Worm (Caenorhabditis elegans) whole organism, L3 larva: Measurements from ENCODE around the gene svh-2.

Experiments
- R02D3.7 ChIP-seq: fragments of 150-350 bp; optimal IDR thresholded peaks from 2 replicates; lab custom pipeline; 2014; ENCODE audit warnings: missing biosample characterization, missing genetic modification characterization
- aly-2 ChIP-seq: fragments of 150-350 bp; optimal IDR thresholded peaks from 2 replicates; lab custom pipeline; 2014; ENCODE audit warnings: missing biosample characterization, missing genetic modification characterization
- ama-1 ChIP-seq: fragments of 150-350 bp; optimal IDR thresholded peaks from 2 replicates; lab custom pipeline; 2018
- ceh-16 ChIP-seq: sonication (generic microtip); optimal IDR thresholded peaks from 2 replicates; lab custom pipeline; 2017; ENCODE audit warnings: missing biosample characterization, missing genetic modification characterization
- ceh-28 ChIP-seq: fragments of 150-350 bp; optimal IDR thresholded peaks from 2 replicates; lab custom pipeline; 2014; ENCODE audit warnings: missing biosample characterization, missing genetic modification reagents, missing genetic modification characterization
- ceh-82 ChIP-seq: fragments of 150-350 bp; optimal IDR thresholded peaks from 2 replicates; lab custom pipeline; 2014; ENCODE audit warnings: missing biosample characterization, missing genetic modification characterization
- daf-12 ChIP-seq: fragments of 150-350 bp; optimal IDR thresholded peaks from 2 replicates; lab custom pipeline; 2014; ENCODE audit warnings: missing biosample characterization, missing genetic modification reagents, missing genetic modification characterization
- egl-27 ChIP-seq: sonication (generic microtip); optimal IDR thresholded peaks from 4 replicates; lab custom pipeline; 2017; ENCODE audit warnings: missing biosample characterization, missing genetic modification reagents, missing genetic modification characterization
- egl-5 ChIP-seq: fragments of 150-350 bp; optimal IDR thresholded peaks from 2 replicates; lab custom pipeline; 2017; ENCODE audit warnings: missing biosample characterization, missing genetic modification reagents, missing genetic modification characterization, inconsistent platforms
- elt-1 ChIP-seq: fragments of 150-350 bp; optimal IDR thresholded peaks from 2 replicates; lab custom pipeline; 2014; ENCODE audit warnings: missing biosample characterization, missing genetic modification characterization
- elt-2 ChIP-seq: sonication (generic microtip); optimal IDR thresholded peaks from 2 replicates; lab custom pipeline; 2016; ENCODE audit warnings: missing genetic modification reagents, mild to moderate bottlenecking, missing genetic modification characterization, missing compliant biosample characterization
- elt-3 ChIP-seq, 3 experiments: fragments of 150-350 bp in 1 of 3; sonication (generic microtip) in 2 of 3; optimal IDR thresholded peaks; 2 replicates in 2 of 3; 4 replicates in 1 of 3; lab custom pipeline; 2014 to 2017; ENCODE audit warnings: missing biosample characterization in 3 of 3, missing genetic modification characterization in 3 of 3
- fkh-10 ChIP-seq: sonication (generic microtip); optimal IDR thresholded peaks from 2 replicates; lab custom pipeline; 2017; ENCODE audit warnings: missing biosample characterization, missing genetic modification reagents, missing genetic modification characterization
- fos-1 ChIP-seq: fragments of 150-350 bp; optimal IDR thresholded peaks from 2 replicates; lab custom pipeline; 2014; ENCODE audit warnings: missing biosample characterization, missing genetic modification characterization
- hmg-11 ChIP-seq: sonication (generic microtip); optimal IDR thresholded peaks from 2 replicates; lab custom pipeline; 2016; ENCODE audit warnings: missing genetic modification characterization, missing compliant biosample characterization
- jun-1 ChIP-seq: fragments of 150-350 bp; optimal IDR thresholded peaks from 2 replicates; lab custom pipeline; 2014; ENCODE audit warnings: missing biosample characterization, missing genetic modification reagents, missing genetic modification characterization
- lin-15B ChIP-seq: fragments of 150-350 bp; optimal IDR thresholded peaks from 2 replicates; lab custom pipeline; 2014; ENCODE audit warnings: missing biosample characterization, missing genetic modification characterization
- lin-39 ChIP-seq: fragments of 150-350 bp; optimal IDR thresholded peaks from 2 replicates; lab custom pipeline; 2018; ENCODE audit warnings: missing biosample characterization, missing genetic modification reagents, missing genetic modification characterization
- mdl-1 ChIP-seq: fragments of 150-350 bp; optimal IDR thresholded peaks from 2 replicates; lab custom pipeline; 2014; ENCODE audit warnings: missing biosample characterization, missing genetic modification characterization
- mml-1 ChIP-seq: fragments of 150-350 bp; sonication (generic microtip); optimal IDR thresholded peaks from 3 replicates; lab custom pipeline; 2014; ENCODE audit warnings: missing biosample characterization, missing genetic modification characterization
- nfya-1 ChIP-seq: sonication (generic microtip); optimal IDR thresholded peaks from 2 replicates; lab custom pipeline; 2017; ENCODE audit warnings: missing genetic modification characterization, mild to moderate bottlenecking, missing compliant biosample characterization, antibody characterized with exemption, moderate library complexity; ENCODE audit not compliant: insufficient read depth
- nhr-23 ChIP-seq: fragments of 150-350 bp; optimal IDR thresholded peaks from 2 replicates; lab custom pipeline; 2014; ENCODE audit warnings: missing biosample characterization, missing genetic modification reagents, missing genetic modification characterization
- nhr-237 ChIP-seq: fragments of 150-350 bp; optimal IDR thresholded peaks from 2 replicates; lab custom pipeline; 2014; ENCODE audit warnings: missing biosample characterization, missing genetic modification characterization
- nhr-25 ChIP-seq: sonication (generic microtip); optimal IDR thresholded peaks from 2 replicates; lab custom pipeline; 2017; ENCODE audit warnings: missing biosample characterization, missing genetic modification characterization
- nhr-28 ChIP-seq: fragments of 150-350 bp; optimal IDR thresholded peaks from 2 replicates; lab custom pipeline; 2014; ENCODE audit warnings: missing biosample characterization, missing genetic modification characterization
- nhr-67 ChIP-seq: fragments of 150-350 bp; optimal IDR thresholded peaks from 2 replicates; lab custom pipeline; 2014; ENCODE audit warnings: missing biosample characterization, missing genetic modification characterization
- pha-4 ChIP-seq: fragments of 150-350 bp; optimal IDR thresholded peaks from 2 replicates; lab custom pipeline; 2014; ENCODE audit warnings: missing biosample characterization, missing genetic modification reagents, missing genetic modification characterization
- pqm-1 ChIP-seq: fragments of 150-350 bp; optimal IDR thresholded peaks from 2 replicates; lab custom pipeline; 2017; ENCODE audit warnings: missing biosample characterization, missing genetic modification characterization, inconsistent platforms
- skn-1 ChIP-seq: fragments of 150-350 bp; optimal IDR thresholded peaks from 2 replicates; lab custom pipeline; 2014; ENCODE audit warnings: missing biosample characterization, missing genetic modification characterization
- snpc-4 ChIP-seq: fragments of 150-350 bp; optimal IDR thresholded peaks from 2 replicates; lab custom pipeline; 2014; ENCODE audit warnings: missing biosample characterization, missing genetic modification characterization
- tbx-2 ChIP-seq: sonication (generic microtip); optimal IDR thresholded peaks from 2 replicates; lab custom pipeline; 2016; ENCODE audit warnings: mild to moderate bottlenecking, missing genetic modification characterization, missing compliant biosample characterization
- unc-39 ChIP-seq: sonication (generic microtip); optimal IDR thresholded peaks from 4 replicates; lab custom pipeline; 2017; ENCODE audit warnings: missing biosample characterization, missing genetic modification characterization
- unc-62 ChIP-seq: fragments of 150-350 bp; sonication (generic microtip); optimal IDR thresholded peaks from 4 replicates; lab custom pipeline; 2014; ENCODE audit warnings: missing biosample characterization, missing genetic modification reagents, missing genetic modification characterization
- zag-1 ChIP-seq: fragments of 150-350 bp; optimal IDR thresholded peaks from 2 replicates; lab custom pipeline; 2014; ENCODE audit warnings: missing biosample characterization, missing genetic modification characterization
- ztf-11 ChIP-seq: fragments of 150-350 bp; optimal IDR thresholded peaks from 2 replicates; lab custom pipeline; 2014; ENCODE audit warnings: missing biosample characterization, missing genetic modification characterization
- ztf-4 ChIP-seq: fragments of 150-350 bp; optimal IDR thresholded peaks from 2 replicates; lab custom pipeline; 2014; ENCODE audit warnings: missing biosample characterization, missing genetic modification characterization

Gene svh-2

DNA sequence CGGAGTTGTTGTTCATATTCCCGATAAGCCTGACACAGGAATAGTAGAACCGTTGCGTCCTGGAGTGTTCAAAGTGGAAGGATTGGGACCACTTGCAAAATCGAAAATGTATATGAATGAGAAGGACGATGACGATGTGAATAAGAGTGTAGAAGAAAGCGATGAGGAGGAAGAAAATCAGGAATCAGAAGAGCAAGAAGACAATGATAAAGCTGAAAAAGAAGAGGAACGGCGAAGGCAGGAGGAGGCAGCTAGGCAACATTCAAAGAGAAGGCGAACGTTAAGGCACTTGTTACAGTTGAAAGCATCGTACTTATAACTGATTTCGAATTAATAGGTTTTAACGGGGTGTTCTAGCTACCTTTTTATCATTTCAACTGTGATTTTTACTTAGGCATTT lies 9.4 kb upstream of the svh-2 start:
- TF ChIP-seq pqm-1: no peak
- no peak for TF ChIP-seq unc-62 (GFP tag; lab: Kevin White, UChicago)
- no peak for TF ChIP-seq aly-2
- TF ChIP-seq R02D3.7 (tag; lab: Kevin White, UChicago): no peak
- no peak for TF ChIP-seq hmg-11
- no peak for TF ChIP-seq mml-1 (tag; lab: Kevin White, UChicago)
- no peak for TF ChIP-seq fkh-10 (GFP tag; lab: Kevin White, UChicago)
- no peak for TF ChIP-seq nhr-28
- TF ChIP-seq ztf-4 (tag; lab: Kevin White, UChicago): no peak
- TF ChIP-seq ceh-82 (tag; lab: Kevin White, UChicago): no peak
- no peak for TF ChIP-seq elt-1
- TF ChIP-seq ceh-16: no peak
- TF ChIP-seq nhr-25 (tag; lab: Kevin White, UChicago): no peak
- TF ChIP-seq lin-15B (tag; lab: Kevin White, UChicago): no peak
- no peak for TF ChIP-seq zag-1
- no peak for TF ChIP-seq mdl-1 (tag; lab: Kevin White, UChicago)
- TF ChIP-seq ceh-28 (tag; lab: Kevin White, UChicago): no peak
- TF ChIP-seq unc-39 (tag; lab: Kevin White, UChicago): no peak
- TF ChIP-seq pha-4 (tag; lab: Kevin White, UChicago): no peak
- TF ChIP-seq daf-12 (tag; lab: Kevin White, UChicago): no peak
- TF ChIP-seq, all 47 proteins: peak for 0

ce11 chrX:6551073-6551652 lies 1.9 kb upstream of the svh-2 start:
- TF ChIP-seq elt-3 (tag; optimal IDR thresholded peaks at IDR 0.05; lab: Kevin White, UChicago) (no peak), pha-4 (tag; lab: Kevin White, UChicago) (peak; percentile 9), ceh-28 (tag; lab: Kevin White, UChicago) (no peak), hmg-11 (peak; percentile 36), lin-15B (tag; lab: Kevin White, UChicago) (no peak), nhr-23 (tag; lab: Kevin White, UChicago) (peak; percentile 20), nhr-25 (tag; lab: Kevin White, UChicago) (peak; percentile 52), tbx-2 (no peak), nhr-237 (tag; lab: Kevin White, UChicago) (no peak), nhr-28 (no peak), nfya-1 (peak; percentile 16), egl-5 (peak; percentile 71), lin-39 (tag; lab: Kevin White, UChicago) (no peak), ceh-16 (no peak), pqm-1 (no peak)

DNA sequence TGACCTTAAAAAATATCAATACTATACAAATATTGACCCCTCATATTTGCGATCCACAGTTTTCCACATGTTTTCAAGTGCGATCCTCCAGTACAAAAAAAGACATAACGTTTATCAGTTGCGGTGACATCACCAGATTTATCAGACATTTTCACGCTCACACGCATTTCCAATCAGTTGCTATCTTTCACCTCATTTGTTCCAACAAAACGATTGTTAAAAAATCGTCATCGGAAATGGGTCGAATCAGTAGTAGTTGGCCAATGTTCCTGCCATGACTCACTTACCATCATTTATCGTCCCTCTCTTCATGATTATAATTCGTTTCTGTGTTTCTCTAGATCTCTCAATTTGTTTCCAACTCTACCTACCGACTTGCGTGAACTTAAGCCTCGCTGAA lies 1.4 kb upstream of the svh-2 start:
- TF ChIP-seq elt-2: peak; percentile 90
- peak; percentile 52 for TF ChIP-seq jun-1 (tag; lab: Kevin White, UChicago)
- no peak for TF ChIP-seq nhr-28
- TF ChIP-seq snpc-4 (tag; lab: Kevin White, UChicago): no peak
- peak; percentile 71 for TF ChIP-seq pqm-1

ce11 chrX:6553634-6554033 lies 547 bp downstream of the svh-2 start:
- TF ChIP-seq ztf-11 (no peak), nhr-237 (tag; lab: Kevin White, UChicago) (no peak), fos-1 (tag; lab: Kevin White, UChicago) (no peak), egl-27 (no peak), pqm-1 (no peak), nfya-1 (no peak), nhr-67 (tag; lab: Kevin White, UChicago) (no peak), fkh-10 (GFP tag; lab: Kevin White, UChicago) (no peak), unc-39 (tag; lab: Kevin White, UChicago) (no peak), nhr-25 (tag; lab: Kevin White, UChicago) (no peak), zag-1 (no peak), lin-39 (tag; lab: Kevin White, UChicago) (no peak), skn-1 (tag; lab: Kevin White, UChicago) (no peak), jun-1 (tag; lab: Kevin White, UChicago) (no peak), aly-2 (no peak), nhr-28 (no peak), ama-1 (lab: Kevin White, UChicago) (no peak), ceh-28 (tag; lab: Kevin White, UChicago) (no peak)
